Worm (Caenorhabditis elegans) whole organism, young adult: Measurements from ENCODE around the gene ddo-2.

Experiments used
- B0336.3 ChIP-seq: fragments of 200-800 bp; sonication (Bioruptor generic); IDR thresholded peaks from 2 replicates; pipeline ENCODE4 v1.3.6; 2022; ENCODE audit warnings: missing genetic modification characterization, missing compliant biosample characterization
- F10E7.11 ChIP-seq: sonication (generic microtip); optimal IDR thresholded peaks from 2 replicates; lab custom pipeline; 2017; ENCODE audit warnings: mild to moderate bottlenecking, missing genetic modification characterization, moderate library complexity, missing compliant biosample characterization
- F33H1.4 ChIP-seq: fragments of 200-800 bp; sonication (Bioruptor generic); IDR thresholded peaks from 2 replicates; pipeline ENCODE4 v1.3.6; 2022; ENCODE audit warnings: missing genetic modification reagents, missing genetic modification characterization, missing compliant biosample characterization
- F39B2.1 ChIP-seq: fragments of 200-800 bp; sonication (Bioruptor generic); IDR thresholded peaks from 2 replicates; pipeline ENCODE4 v1.3.6; 2022; ENCODE audit warnings: missing genetic modification reagents, missing genetic modification characterization, missing compliant biosample characterization
- F55B11.4 ChIP-seq: sonication (generic microtip); optimal IDR thresholded peaks from 2 replicates; lab custom pipeline; 2016; ENCODE audit warnings: missing compliant biosample characterization, missing genetic modification characterization, borderline replicate concordance; ENCODE audit not compliant: insufficient read depth
- F57C9.4 ChIP-seq: sonication (generic microtip); optimal IDR thresholded peaks from 2 replicates; lab custom pipeline; 2017; ENCODE audit warnings: mild to moderate bottlenecking, missing genetic modification characterization, missing compliant biosample characterization
- T07F8.4 ChIP-seq: sonication (generic microtip); optimal IDR thresholded peaks from 2 replicates; lab custom pipeline; 2016; ENCODE audit warnings: mild to moderate bottlenecking, missing genetic modification characterization, moderate library complexity, missing compliant biosample characterization
- Y53G8AR.9 ChIP-seq: fragments of 200-800 bp; sonication (Bioruptor generic); conservative IDR thresholded peaks from 2 replicates; pipeline ENCODE4 v1.3.6; 2022; ENCODE audit warnings: missing genetic modification reagents, missing genetic modification characterization, missing compliant biosample characterization
- Y67H2A.10 ChIP-seq: fragments of 200-800 bp; sonication (Bioruptor generic); conservative IDR thresholded peaks from 2 replicates; pipeline ENCODE4 v1.3.6; 2022; ENCODE audit warnings: missing genetic modification reagents, missing genetic modification characterization, missing compliant biosample characterization
- ama-1 ChIP-seq, 3 experiments: fragments of 150-350 bp in 1 of 3; sonication (generic microtip) in 2 of 3; optimal IDR thresholded peaks; 2 replicates each; lab custom pipeline; 2014 to 2018; ENCODE audit warnings: missing biosample characterization in 2 of 3, missing genetic modification characterization in 2 of 3, missing genetic modification reagents in 2 of 3
- cebp-2 ChIP-seq: fragments of 200-800 bp; sonication (Bioruptor generic); IDR thresholded peaks from 2 replicates; pipeline ENCODE4 v1.3.6; 2022; ENCODE audit warnings: missing genetic modification characterization, missing compliant biosample characterization
- ceh-79 ChIP-seq: sonication (generic microtip); optimal IDR thresholded peaks from 2 replicates; lab custom pipeline; 2017; ENCODE audit warnings: mild to moderate bottlenecking, missing genetic modification characterization, missing compliant biosample characterization
- chd-7 ChIP-seq: sonication (generic microtip); optimal IDR thresholded peaks from 2 replicates; lab custom pipeline; 2016; ENCODE audit warnings: mild to moderate bottlenecking, missing genetic modification characterization, moderate library complexity, missing compliant biosample characterization
- dox-1 ChIP-seq: fragments of 200-800 bp; sonication (Bioruptor generic); IDR thresholded peaks from 2 replicates; pipeline ENCODE4 v1.3.6; 2022; ENCODE audit warnings: missing genetic modification reagents, missing genetic modification characterization, missing compliant biosample characterization
- dpff-1 ChIP-seq: sonication (generic microtip); optimal IDR thresholded peaks from 2 replicates; lab custom pipeline; 2017; ENCODE audit warnings: mild to moderate bottlenecking, missing genetic modification characterization, missing compliant biosample characterization
- egl-44 ChIP-seq: fragments of 200-800 bp; sonication (Bioruptor generic); IDR thresholded peaks from 2 replicates; pipeline ENCODE4 v1.3.6; 2022; ENCODE audit warnings: missing genetic modification reagents, missing genetic modification characterization, missing compliant biosample characterization
- ekl-4 ChIP-seq: fragments of 200-800 bp; sonication (Bioruptor generic); IDR thresholded peaks from 2 replicates; pipeline ENCODE4 v1.3.6; 2022; ENCODE audit warnings: missing genetic modification reagents, missing genetic modification characterization, missing compliant biosample characterization
- ets-4 ChIP-seq: fragments of 200-800 bp; sonication (Bioruptor generic); optimal IDR thresholded peaks from 2 replicates; lab custom pipeline; 2018; ENCODE audit warnings: mild to moderate bottlenecking, missing genetic modification characterization, missing compliant biosample characterization
- him-1 ChIP-seq: sonication (generic microtip); optimal IDR thresholded peaks from 2 replicates; lab custom pipeline; 2016; ENCODE audit warnings: missing genotype, missing genetic modification reagents, missing genetic modification characterization, missing compliant biosample characterization
- let-607 ChIP-seq, 2 experiments: fragments of 200-800 bp in 1 of 2; sonication (Bioruptor generic) in 1 of 2; sonication (generic microtip) in 1 of 2; optimal IDR thresholded peaks; 2 replicates each; lab custom pipeline; 2016 to 2018; ENCODE audit warnings: mild to moderate bottlenecking in 2 of 2, missing compliant biosample characterization in 2 of 2, missing genetic modification characterization in 2 of 2, moderate library complexity in 2 of 2, missing genotype in 1 of 2
- lin-35 ChIP-seq, 3 experiments: fragments of 150-350 bp in 2 of 3; sonication (generic microtip) in 1 of 3; optimal IDR thresholded peaks; 2 replicates each; lab custom pipeline; 2014 to 2018; ENCODE audit warnings: missing biosample characterization in 3 of 3, missing genetic modification characterization in 3 of 3, missing genetic modification reagents in 3 of 3
- lir-1 ChIP-seq: fragments of 200-800 bp; sonication (Bioruptor generic); conservative IDR thresholded peaks from 2 replicates; pipeline ENCODE4 v1.3.6; 2022; ENCODE audit warnings: missing genetic modification reagents, missing genetic modification characterization, missing compliant biosample characterization
- lsl-1 ChIP-seq: fragments of 200-800 bp; sonication (Bioruptor generic); optimal IDR thresholded peaks from 2 replicates; lab custom pipeline; 2018; ENCODE audit warnings: mild to moderate bottlenecking, missing genetic modification characterization, moderate library complexity, missing compliant biosample characterization
- mel-28 ChIP-seq: sonication (generic microtip); optimal IDR thresholded peaks from 2 replicates; lab custom pipeline; 2016; ENCODE audit warnings: borderline replicate concordance, mild to moderate bottlenecking, missing genetic modification characterization, missing compliant biosample characterization
- nfyb-1 ChIP-seq: fragments of 200-800 bp; sonication (Bioruptor generic); IDR thresholded peaks from 2 replicates; pipeline ENCODE4 v1.3.6; 2022; ENCODE audit warnings: missing genetic modification reagents, missing genetic modification characterization, missing compliant biosample characterization
- nhr-27 ChIP-seq: fragments of 200-800 bp; sonication (Bioruptor generic); optimal IDR thresholded peaks from 2 replicates; lab custom pipeline; 2018; ENCODE audit warnings: mild to moderate bottlenecking, missing genetic modification characterization, moderate library complexity, missing compliant biosample characterization
- pbrm-1 ChIP-seq: fragments of 200-800 bp; sonication (Bioruptor generic); IDR thresholded peaks from 2 replicates; pipeline ENCODE4 v1.3.6; 2022; ENCODE audit warnings: missing genetic modification reagents, missing genetic modification characterization, missing compliant biosample characterization
- pha-4 ChIP-seq: fragments of 150-350 bp; sonication (generic microtip); optimal IDR thresholded peaks from 2 replicates; lab custom pipeline; 2014; ENCODE audit warnings: missing biosample characterization, missing genetic modification reagents, missing genetic modification characterization
- unc-130 ChIP-seq: sonication (generic microtip); optimal IDR thresholded peaks from 2 replicates; lab custom pipeline; 2016; ENCODE audit warnings: missing genetic modification reagents, missing genetic modification characterization, missing compliant biosample characterization
- zfh-2 ChIP-seq: fragments of 200-800 bp; sonication (Bioruptor generic); conservative IDR thresholded peaks from 2 replicates; pipeline ENCODE4 v1.3.6; 2022; ENCODE audit warnings: missing genetic modification reagents, missing genetic modification characterization, missing compliant biosample characterization
- ztf-18 ChIP-seq: sonication (generic microtip); optimal IDR thresholded peaks from 2 replicates; lab custom pipeline; 2016; ENCODE audit warnings: missing genotype, mild to moderate bottlenecking, missing genetic modification characterization, missing compliant biosample characterization
- ztf-22 ChIP-seq: fragments of 200-800 bp; sonication (Bioruptor generic); optimal IDR thresholded peaks from 2 replicates; lab custom pipeline; 2018; ENCODE audit warnings: mild to moderate bottlenecking, missing genetic modification characterization, moderate library complexity, missing compliant biosample characterization
- ztf-6 ChIP-seq: fragments of 200-800 bp; sonication (Bioruptor generic); IDR thresholded peaks from 2 replicates; pipeline ENCODE4 v1.3.6; 2022; ENCODE audit warnings: missing genetic modification reagents, missing genetic modification characterization, missing compliant biosample characterization

Gene ddo-2

ce11 chrV:7432441-7433146 lies 2.9 kb downstream of the ddo-2 start (continued):
- no peak for TF ChIP-seq T07F8.4 (tag; lab: Kevin White, UChicago)

DNA sequence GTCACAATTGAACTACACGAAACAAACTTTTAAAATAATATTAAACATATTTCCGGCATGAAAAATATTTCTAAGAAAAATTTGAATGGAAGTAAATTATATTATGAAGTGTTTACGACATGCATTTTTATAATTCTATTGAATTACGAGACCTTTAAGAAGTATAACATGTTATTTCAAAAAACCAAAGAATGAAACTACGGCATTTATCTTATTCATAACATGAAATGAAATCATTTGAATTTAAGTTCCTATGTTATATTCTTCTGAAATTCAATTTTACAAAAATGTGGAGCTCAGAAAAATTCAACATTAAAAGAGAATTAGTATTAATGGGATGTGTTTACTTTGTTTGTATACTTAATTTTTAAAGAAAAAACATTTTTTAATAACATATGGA lies 4.5 kb downstream of the ddo-2 start, which contains the start of gene srw-71:
Gene srw-71, minus strand, starts transcription at position 101 of the 400 bp plus-strand sequence.
- no peak for TF ChIP-seq pbrm-1 (GFP tag; lab: Robert Waterston, UW)
- TF ChIP-seq mel-28 (tag; lab: Kevin White, UChicago), result no peak
- TF ChIP-seq lsl-1, result no peak
- TF ChIP-seq dpff-1 (tag; lab: Kevin White, UChicago), result no peak
- TF ChIP-seq him-1, result no peak
- no peak for TF ChIP-seq F57C9.4 (tag; lab: Kevin White, UChicago)
- no peak for TF ChIP-seq nhr-27
- TF ChIP-seq ztf-6 (GFP tag; lab: Robert Waterston, UW), result no peak
- no peak for TF ChIP-seq let-607 (tag; optimal IDR thresholded peaks at IDR 0.05; lab: Kevin White, UChicago)
- no peak for TF ChIP-seq chd-7
- no peak for TF ChIP-seq F39B2.1 (GFP tag; lab: Robert Waterston, UW)
- TF ChIP-seq lin-35 (GFP tag; optimal IDR thresholded peaks at IDR 0.05; lab: Kevin White, UChicago), result no peak
- TF ChIP-seq zfh-2 (GFP tag; lab: Robert Waterston, UW), result no peak
- TF ChIP-seq pha-4 (tag; lab: Kevin White, UChicago), result no peak
- TF ChIP-seq Y53G8AR.9 (GFP tag; lab: Robert Waterston, UW), result no peak

DNA sequence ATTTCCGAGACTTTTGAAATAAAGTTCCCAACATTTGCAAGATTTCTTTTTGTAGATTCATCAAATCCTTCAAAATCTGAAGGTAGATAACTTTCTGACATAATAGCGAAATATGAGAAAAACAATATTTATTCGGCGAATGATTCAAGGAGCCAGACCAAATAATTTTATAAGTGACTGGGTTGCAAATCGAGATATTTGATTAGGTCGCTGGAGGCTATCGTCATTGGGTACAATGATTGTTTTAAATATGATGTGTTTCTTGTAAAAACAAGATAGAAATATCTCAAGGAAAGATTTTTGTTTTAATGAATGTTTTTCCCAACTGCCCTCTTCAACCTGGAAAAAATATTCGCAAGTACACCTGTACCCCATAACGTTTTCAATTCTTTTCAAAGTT lies 6.6 kb downstream of the ddo-2 start, which contains the start of gene srw-69:
Gene srw-69, minus strand, starts transcription at position 101 of the 400 bp plus-strand sequence.
- TF ChIP-seq Y67H2A.10 (GFP tag; lab: Robert Waterston, UW) (no peak), unc-130 (no peak), ets-4 (GFP tag; lab: Kevin White, UChicago) (no peak), B0336.3 (no peak), pha-4 (tag; lab: Kevin White, UChicago) (no peak), F57C9.4 (tag; lab: Kevin White, UChicago) (no peak), dox-1 (GFP tag; lab: Robert Waterston, UW) (no peak), ztf-18 (tag; lab: Kevin White, UChicago) (no peak), F55B11.4 (tag; lab: Kevin White, UChicago) (no peak), ceh-79 (tag; lab: Kevin White, UChicago) (no peak), F39B2.1 (GFP tag; lab: Robert Waterston, UW) (no peak), F10E7.11 (no peak), Y53G8AR.9 (GFP tag; lab: Robert Waterston, UW) (no peak), cebp-2 (GFP tag; lab: Robert Waterston, UW) (no peak), F33H1.4 (no peak), lin-35 (GFP tag; optimal IDR thresholded peaks at IDR 0.05; lab: Kevin White, UChicago) (no peak), egl-44 (GFP tag; lab: Robert Waterston, UW) (no peak), ztf-6 (GFP tag; lab: Robert Waterston, UW) (no peak), lir-1 (GFP tag; lab: Robert Waterston, UW) (no peak)
- TF ChIP-seq, all 124 proteins: peak for 0

DNA sequence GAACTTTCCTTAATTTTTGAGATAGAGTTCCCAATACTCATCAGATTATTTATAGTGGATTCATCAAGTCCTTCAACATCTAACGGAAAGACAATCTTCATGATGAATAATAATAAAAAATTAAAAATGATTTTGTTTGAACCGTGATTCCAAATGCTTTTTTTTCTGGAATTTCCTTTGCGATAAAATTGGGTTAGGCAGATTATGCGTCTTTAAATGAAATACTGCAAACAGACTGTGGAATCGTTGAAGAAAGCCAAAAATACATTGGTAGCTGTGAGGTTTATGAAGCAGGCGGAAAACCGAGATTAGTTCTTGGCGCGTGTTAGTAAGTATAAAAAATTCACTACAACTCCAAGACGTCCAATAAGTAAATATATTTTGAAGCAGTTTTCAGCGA lies 8.9 kb downstream of the ddo-2 start, which contains the start of gene srw-68:
Gene srw-68, minus strand, starts transcription at position 101 of the 400 bp plus-strand sequence.
- TF ChIP-seq ekl-4 (GFP tag; lab: Robert Waterston, UW) (no peak), ztf-22 (GFP tag; lab: Kevin White, UChicago) (no peak), nfyb-1 (GFP tag; lab: Robert Waterston, UW) (no peak), ama-1 (optimal IDR thresholded peaks at IDR 0.05; lab: Kevin White, UChicago) (no peak), ama-1 (GFP tag; optimal IDR thresholded peaks at IDR 0.05; lab: Kevin White, UChicago) (no peak)
